Fruit fly (Drosophila melanogaster) whole organism, embryonic: ENCODE data around the gene SK.

ENCODE experiments used
- Atf3 ChIP-seq: fragments of 200-800 bp; sonication (Bioruptor generic); optimal IDR thresholded peaks from 3 replicates; lab custom pipeline; 2016; ENCODE audit warnings: missing biosample characterization, missing genetic modification characterization
- Bgb ChIP-seq: fragments of 200-800 bp; sonication (Bioruptor generic); IDR thresholded peaks from 2 replicates; pipeline ENCODE4 v1.3.6; 2022; ENCODE audit warnings: missing biosample characterization, missing genetic modification characterization; ENCODE audit not compliant: partially characterized antibody
- BtbVII ChIP-seq: fragments of 200-800 bp; sonication (Bioruptor generic); optimal IDR thresholded peaks from 3 replicates; lab custom pipeline; 2017; ENCODE audit warnings: missing biosample characterization, mild to moderate bottlenecking, missing genetic modification characterization
- CG11456 ChIP-seq: fragments of 200-800 bp; sonication (Bioruptor generic); IDR thresholded peaks from 3 replicates; pipeline ENCODE4 v1.3.6; 2022; ENCODE audit warnings: missing biosample characterization, missing genetic modification characterization
- CG11504 ChIP-seq: fragments of 200-800 bp; sonication (Bioruptor generic); optimal IDR thresholded peaks from 3 replicates; lab custom pipeline; 2019; ENCODE audit warnings: missing biosample characterization, mild to moderate bottlenecking, missing genetic modification characterization, moderate library complexity
- CG12155 ChIP-seq: fragments of 200-800 bp; sonication (Bioruptor generic); optimal IDR thresholded peaks from 3 replicates; lab custom pipeline; 2016; ENCODE audit warnings: missing biosample characterization, missing genetic modification characterization
- CG15514 ChIP-seq: fragments of 200-800 bp; sonication (Bioruptor generic); optimal IDR thresholded peaks from 3 replicates; lab custom pipeline; 2017; ENCODE audit warnings: missing biosample characterization, missing genetic modification characterization, mild to moderate bottlenecking, moderate library complexity, missing genetic modification reagents
- CG4820 ChIP-seq: fragments of 200-800 bp; sonication (Bioruptor generic); optimal IDR thresholded peaks from 3 replicates; lab custom pipeline; 2016; ENCODE audit warnings: missing biosample characterization, missing genetic modification characterization
- CG8281 ChIP-seq: fragments of 200-800 bp; sonication (Bioruptor generic); optimal IDR thresholded peaks from 2 replicates; lab custom pipeline; 2018; ENCODE audit warnings: missing biosample characterization, mild to moderate bottlenecking, missing genetic modification characterization, moderate library complexity
- CG8290 ChIP-seq, 3 experiments: fragments of 200-800 bp; sonication (Bioruptor generic); optimal IDR thresholded peaks; 2 replicates each; lab custom pipeline; 2016 to 2019; ENCODE audit warnings: missing biosample characterization in 3 of 3, missing genetic modification characterization in 3 of 3, mild to moderate bottlenecking in 2 of 3, moderate library complexity in 1 of 3
- CG8944 ChIP-seq: fragments of 200-800 bp; sonication (Bioruptor generic); optimal IDR thresholded peaks from 3 replicates; lab custom pipeline; 2016; ENCODE audit warnings: missing biosample characterization, missing genetic modification characterization
- CG9437 ChIP-seq: fragments of 200-800 bp; sonication (Bioruptor generic); optimal IDR thresholded peaks from 2 replicates; lab custom pipeline; 2018; ENCODE audit warnings: missing biosample characterization, mild to moderate bottlenecking, missing genetic modification characterization
- CG9797 ChIP-seq: fragments of 200-800 bp; sonication (Bioruptor generic); optimal IDR thresholded peaks from 3 replicates; lab custom pipeline; 2018; ENCODE audit warnings: missing biosample characterization, mild to moderate bottlenecking, missing genetic modification characterization
- Chrac-16 ChIP-seq: fragments of 200-800 bp; sonication (Bioruptor generic); optimal IDR thresholded peaks from 3 replicates; lab custom pipeline; 2016; ENCODE audit warnings: missing biosample characterization, missing genetic modification characterization
- Dll ChIP-seq: fragments of 200-800 bp; sonication (Bioruptor generic); IDR thresholded peaks from 4 replicates; pipeline ENCODE4 v1.3.6; 2022; ENCODE audit warnings: missing biosample characterization, missing genetic modification characterization; ENCODE audit not compliant: partially characterized antibody
- Ets97D ChIP-seq: fragments of 200-800 bp; sonication (Bioruptor generic); optimal IDR thresholded peaks from 3 replicates; lab custom pipeline; 2016; ENCODE audit warnings: missing biosample characterization, missing genetic modification characterization
- GATAe ChIP-seq: fragments of 200-800 bp; sonication (Bioruptor generic); conservative IDR thresholded peaks from 2 replicates; pipeline ENCODE4 v1.3.6; 2022; ENCODE audit warnings: missing biosample characterization, missing genetic modification characterization
- HLH54F ChIP-seq: fragments of 200-800 bp; sonication (Bioruptor generic); optimal IDR thresholded peaks from 3 replicates; lab custom pipeline; 2016; ENCODE audit warnings: missing biosample characterization, missing genetic modification characterization
- Hand ChIP-seq: fragments of 200-800 bp; sonication (Bioruptor generic); optimal IDR thresholded peaks from 2 replicates; lab custom pipeline; 2017; ENCODE audit warnings: mild to moderate bottlenecking, missing biosample characterization, missing genetic modification reagents, missing genetic modification characterization
- Hr51 ChIP-seq, 2 experiments: fragments of 200-800 bp; sonication (Bioruptor generic); optimal IDR thresholded peaks; 2 replicates in 1 of 2; 3 replicates in 1 of 2; lab custom pipeline; 2016 to 2018; ENCODE audit warnings: missing biosample characterization in 2 of 2, missing genetic modification characterization in 2 of 2, mild to moderate bottlenecking in 1 of 2, moderate library complexity in 1 of 2
- NC2β ChIP-seq: fragments of 200-800 bp; sonication (Bioruptor generic); optimal IDR thresholded peaks from 2 replicates; lab custom pipeline; 2016; ENCODE audit warnings: missing biosample characterization, missing genetic modification characterization
- Scr ChIP-seq: fragments of 200-800 bp; sonication (Bioruptor generic); IDR thresholded peaks from 2 replicates; pipeline ENCODE4 v1.3.6; 2022; ENCODE audit warnings: missing biosample characterization, missing genetic modification characterization; ENCODE audit not compliant: partially characterized antibody
- Side ChIP-seq: fragments of 200-800 bp; sonication (Bioruptor generic); optimal IDR thresholded peaks from 2 replicates; lab custom pipeline; 2016; ENCODE audit warnings: missing biosample characterization, missing genetic modification characterization
- Sin3A ChIP-seq: fragments of >200 bp; optimal IDR thresholded peaks from 2 replicates; lab custom pipeline; 2018
- Sox102F ChIP-seq: fragments of 200-800 bp; sonication (Bioruptor generic); optimal IDR thresholded peaks from 2 replicates; lab custom pipeline; 2018; ENCODE audit warnings: missing biosample characterization, mild to moderate bottlenecking, missing genetic modification characterization, moderate library complexity
- Sry-δ ChIP-seq: fragments of 200-800 bp; sonication (Bioruptor generic); optimal IDR thresholded peaks from 2 replicates; lab custom pipeline; 2016; ENCODE audit warnings: missing biosample characterization, missing genetic modification characterization
- Trl ChIP-seq, 3 experiments: fragments of >200 bp in 2 of 3; fragments of 200-800 bp in 1 of 3; sonication (Bioruptor generic) in 1 of 3; optimal IDR thresholded peaks; 2 replicates in 1 of 3; 3 replicates in 2 of 3; lab custom pipeline; 2016 to 2017; ENCODE audit warnings: missing biosample characterization in 1 of 3, missing genetic modification characterization in 1 of 3
- btn ChIP-seq: fragments of 200-800 bp; sonication (Bioruptor generic); optimal IDR thresholded peaks from 2 replicates; lab custom pipeline; 2016; ENCODE audit warnings: missing biosample characterization, missing genetic modification characterization
- ci ChIP-seq: fragments of 200-800 bp; sonication (Bioruptor generic); IDR thresholded peaks from 3 replicates; pipeline ENCODE4 v1.3.6; 2022; ENCODE audit warnings: missing biosample characterization, missing genetic modification characterization
- crol ChIP-seq: fragments of 200-800 bp; sonication (Bioruptor generic); IDR thresholded peaks from 2 replicates; pipeline ENCODE4 v1.3.6; 2022; ENCODE audit warnings: missing biosample characterization, missing genetic modification characterization
- dan ChIP-seq: fragments of 200-800 bp; sonication (Bioruptor generic); IDR thresholded peaks from 2 replicates; pipeline ENCODE4 v1.3.6; 2022; ENCODE audit warnings: missing biosample characterization, missing genetic modification characterization
- fd3F ChIP-seq: fragments of 200-800 bp; sonication (Bioruptor generic); optimal IDR thresholded peaks from 2 replicates; lab custom pipeline; 2018; ENCODE audit warnings: missing biosample characterization, mild to moderate bottlenecking, missing genetic modification characterization, moderate library complexity
- fd64A ChIP-seq: fragments of 200-800 bp; sonication (Bioruptor generic); optimal IDR thresholded peaks from 3 replicates; lab custom pipeline; 2018; ENCODE audit warnings: missing biosample characterization, mild to moderate bottlenecking, missing genetic modification characterization
- fu2 ChIP-seq: fragments of 200-800 bp; sonication (Bioruptor generic); optimal IDR thresholded peaks from 2 replicates; lab custom pipeline; 2016; ENCODE audit warnings: missing biosample characterization, missing genetic modification characterization
- grau ChIP-seq: fragments of 200-800 bp; optimal IDR thresholded peaks from 3 replicates; lab custom pipeline; 2019; ENCODE audit warnings: missing biosample characterization, mild to moderate bottlenecking, missing genetic modification characterization, moderate library complexity
- gro ChIP-seq: fragments of 200-800 bp; sonication (Bioruptor generic); optimal IDR thresholded peaks from 2 replicates; lab custom pipeline; 2016; ENCODE audit warnings: missing biosample characterization, missing genetic modification characterization
- lbe ChIP-seq: fragments of 200-800 bp; sonication (Bioruptor generic); optimal IDR thresholded peaks from 2 replicates; lab custom pipeline; 2016; ENCODE audit warnings: missing biosample characterization, mild to moderate bottlenecking, missing genetic modification characterization
- nmo ChIP-seq: fragments of 200-800 bp; sonication (Bioruptor generic); optimal IDR thresholded peaks from 2 replicates; lab custom pipeline; 2018; ENCODE audit warnings: missing biosample characterization, mild to moderate bottlenecking, missing genetic modification characterization, moderate library complexity
- nom ChIP-seq: fragments of 200-800 bp; sonication (Bioruptor generic); optimal IDR thresholded peaks from 2 replicates; lab custom pipeline; 2017; ENCODE audit warnings: missing biosample characterization, missing genetic modification characterization, mild to moderate bottlenecking, moderate library complexity, missing genetic modification reagents
- p53 ChIP-seq: fragments of 200-800 bp; sonication (Bioruptor generic); optimal IDR thresholded peaks from 2 replicates; lab custom pipeline; 2016; ENCODE audit warnings: missing biosample characterization, missing genetic modification characterization
- run ChIP-seq: fragments of 200-800 bp; sonication (Bioruptor generic); optimal IDR thresholded peaks from 3 replicates; lab custom pipeline; 2018; ENCODE audit warnings: missing biosample characterization, mild to moderate bottlenecking, missing genetic modification characterization
- sima ChIP-seq: fragments of 200-800 bp; sonication (Bioruptor generic); optimal IDR thresholded peaks from 2 replicates; lab custom pipeline; 2016; ENCODE audit warnings: missing biosample characterization, missing genetic modification characterization
- sna ChIP-seq: fragments of 200-800 bp; sonication (Bioruptor generic); IDR thresholded peaks from 2 replicates; pipeline ENCODE4 v1.3.6; 2022; ENCODE audit warnings: missing biosample characterization, missing genetic modification characterization; ENCODE audit not compliant: partially characterized antibody
- sob ChIP-seq: fragments of 200-800 bp; sonication (Bioruptor generic); IDR thresholded peaks from 2 replicates; pipeline ENCODE4 v1.3.6; 2022; ENCODE audit warnings: missing biosample characterization, missing genetic modification characterization
- ssp ChIP-seq: fragments of 200-800 bp; sonication (Bioruptor generic); IDR thresholded peaks from 2 replicates; pipeline ENCODE4 v1.3.6; 2022; ENCODE audit warnings: missing biosample characterization, missing genetic modification characterization
- stc ChIP-seq: fragments of 200-800 bp; sonication (Bioruptor generic); IDR thresholded peaks from 2 replicates; pipeline ENCODE4 v1.3.6; 2022; ENCODE audit warnings: missing biosample characterization, missing genetic modification characterization
- tgo ChIP-seq: fragments of 200-800 bp; sonication (Bioruptor generic); IDR thresholded peaks from 3 replicates; pipeline ENCODE4 v1.3.6; 2022; ENCODE audit warnings: missing biosample characterization, missing genetic modification characterization
- vfl ChIP-seq: fragments of 200-800 bp; sonication (Bioruptor generic); optimal IDR thresholded peaks from 2 replicates; lab custom pipeline; 2016; ENCODE audit warnings: missing biosample characterization, missing genetic modification characterization
- yki ChIP-seq: fragments of >200 bp; optimal IDR thresholded peaks from 3 replicates; lab custom pipeline; 2018
- zen ChIP-seq: fragments of 200-800 bp; sonication (Bioruptor generic); optimal IDR thresholded peaks from 3 replicates; lab custom pipeline; 2018; ENCODE audit warnings: missing biosample characterization, mild to moderate bottlenecking, missing genetic modification characterization, moderate library complexity

The SK gene

DNA sequence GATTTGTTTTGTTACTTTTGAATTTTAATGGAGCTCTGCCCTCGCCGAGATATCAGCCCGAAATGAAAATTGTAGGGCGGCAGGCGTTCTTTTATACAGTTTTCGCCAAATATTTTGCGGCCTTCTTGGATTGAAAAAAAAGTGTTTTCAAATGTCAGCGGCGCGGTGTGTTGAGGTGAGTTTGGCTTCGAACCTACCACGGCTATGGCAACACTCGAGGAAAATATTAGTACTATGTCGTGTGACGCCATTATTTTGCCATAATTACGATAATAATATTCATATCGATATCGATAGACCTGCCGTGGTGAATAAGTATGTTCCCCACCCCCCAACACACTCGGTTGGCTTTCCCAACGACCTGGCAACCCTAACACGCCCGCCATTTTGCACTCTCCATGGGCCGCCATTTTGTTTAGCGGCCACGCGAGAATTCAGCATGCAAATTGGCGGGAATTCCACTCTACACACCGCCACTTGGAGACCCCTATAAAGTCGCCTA, 28.1 kb upstream of the SK start, which contains the start of the genes TrxT and dhd (continued):
- no peak for TF ChIP-seq Sox102F (GFP tag; lab: Kevin White, UChicago)
- no peak for TF ChIP-seq vfl (GFP tag; lab: Kevin White, UChicago)
- no peak; the same call in 1 of the 2 replicates for TF ChIP-seq sob (GFP tag; lab: Robert Waterston, UW)
- no peak for TF ChIP-seq p53 (GFP tag; lab: Kevin White, UChicago)
- peak; percentile 46 for TF ChIP-seq nmo
- TF ChIP-seq CG4820 (GFP tag; lab: Kevin White, UChicago), result no peak
- TF ChIP-seq GATAe (GFP tag; lab: Robert Waterston, UW), result no peak
- no peak for TF ChIP-seq CG8944
- peak; percentile 81 for TF ChIP-seq CG8290 (GFP tag; optimal IDR thresholded peaks at IDR 0.05; lab: Kevin White, UChicago)
- TF ChIP-seq CG8290 (tag; optimal IDR thresholded peaks at IDR 0.05; lab: Kevin White, UChicago), result peak; percentile 72 to 93
- peak; percentile 59; the same call in 1 of the 2 replicates for TF ChIP-seq sna (GFP tag; lab: Robert Waterston, UW)
- no peak for TF ChIP-seq BtbVII (GFP tag; lab: Kevin White, UChicago)
- no peak for TF ChIP-seq zen (tag; lab: Kevin White, UChicago)
- TF ChIP-seq dan (GFP tag; lab: Robert Waterston, UW), result no peak
- no peak for TF ChIP-seq CG11504
- TF ChIP-seq NC2β (GFP tag; lab: Kevin White, UChicago), result peak; percentile 19
- TF ChIP-seq CG12155 (GFP tag; lab: Kevin White, UChicago), result no peak
- no peak for TF ChIP-seq Hand (GFP tag; lab: Kevin White, UChicago)
- TF ChIP-seq fd64A (GFP tag; lab: Kevin White, UChicago), result no peak
- no peak for TF ChIP-seq fd3F
- no peak for TF ChIP-seq CG9797 (GFP tag; lab: Kevin White, UChicago)
- TF ChIP-seq ci, result peak; percentile 64; the same call in 2 of the 3 replicates
- no peak for TF ChIP-seq sima (GFP tag; lab: Kevin White, UChicago)
- no peak for TF ChIP-seq Trl (optimal IDR thresholded peaks at IDR 0.05; lab: Kevin White, UChicago)
- TF ChIP-seq Trl (GFP tag; optimal IDR thresholded peaks at IDR 0.05; lab: Kevin White, UChicago), result no peak
- TF ChIP-seq Chrac-16 (GFP tag; lab: Kevin White, UChicago), result no peak
- no peak for TF ChIP-seq CG9437 (GFP tag; lab: Kevin White, UChicago)
- no peak for TF ChIP-seq Side (GFP tag; lab: Kevin White, UChicago)
- no peak for TF ChIP-seq tgo (GFP tag; lab: Robert Waterston, UW)
- no peak for TF ChIP-seq gro (GFP tag; lab: Kevin White, UChicago)
- TF ChIP-seq fu2, result no peak
- TF ChIP-seq crol (GFP tag; lab: Robert Waterston, UW), result peak; percentile 64
- TF ChIP-seq nom (GFP tag; lab: Kevin White, UChicago), result peak; percentile 27
- TF ChIP-seq lbe, result no peak
- no peak for TF ChIP-seq stc (GFP tag; lab: Robert Waterston, UW)
- TF ChIP-seq btn, result no peak
- TF ChIP-seq Hr51 (GFP tag; optimal IDR thresholded peaks at IDR 0.05; lab: Kevin White, UChicago), result no peak
- TF ChIP-seq CG8281 (tag; lab: Kevin White, UChicago), result no peak
- no peak for TF ChIP-seq yki (lab: Kevin White, UChicago)
- TF ChIP-seq Sin3A (lab: Kevin White, UChicago), result no peak
- peak; percentile 63 for TF ChIP-seq Sry-δ (GFP tag; lab: Kevin White, UChicago)
- TF ChIP-seq ssp (GFP tag; lab: Robert Waterston, UW), result peak; percentile 21; the same call in 1 of the 2 replicates
- TF ChIP-seq CG15514, result peak; percentile 62
- TF ChIP-seq grau (tag; lab: Kevin White, UChicago), result peak; percentile 22
- TF ChIP-seq Atf3 (GFP tag; lab: Kevin White, UChicago), result no peak
- peak; percentile 68 for TF ChIP-seq Bgb
- TF ChIP-seq HLH54F (GFP tag; lab: Kevin White, UChicago), result no peak
- no peak for TF ChIP-seq run (tag; lab: Kevin White, UChicago)
- peak; percentile 62; the same call in 2 of the 4 replicates for TF ChIP-seq Dll
- peak; percentile 96 for TF ChIP-seq Ets97D (GFP tag; lab: Kevin White, UChicago)
- peak; percentile 38 for TF ChIP-seq Scr (GFP tag; lab: Robert Waterston, UW)
- TF ChIP-seq CG11456 (GFP tag; lab: Robert Waterston, UW), result 0 out of 3 replicates have a peak, but pooled peaks have one; percentile 57
